Worm (Caenorhabditis elegans) whole organism, young adult: ENCODE data around the gene C34D4.10.

Experiments
- B0035.1 ChIP-seq: sonication (generic microtip); optimal IDR thresholded peaks from 2 replicates; lab custom pipeline; 2016; ENCODE audit warnings: missing genetic modification characterization, mild to moderate bottlenecking, missing compliant biosample characterization, missing genotype, missing genetic modification reagents
- B0336.3 ChIP-seq: fragments of 200-800 bp; sonication (Bioruptor generic); IDR thresholded peaks from 2 replicates; pipeline ENCODE4 v1.3.6; 2022; ENCODE audit warnings: missing genetic modification characterization, missing compliant biosample characterization
- F33H1.4 ChIP-seq: fragments of 200-800 bp; sonication (Bioruptor generic); IDR thresholded peaks from 2 replicates; pipeline ENCODE4 v1.3.6; 2022; ENCODE audit warnings: missing genetic modification reagents, missing genetic modification characterization, missing compliant biosample characterization
- F52B5.7 ChIP-seq: sonication (generic microtip); optimal IDR thresholded peaks from 2 replicates; lab custom pipeline; 2016; ENCODE audit warnings: mild to moderate bottlenecking, missing genetic modification characterization, missing compliant biosample characterization
- F57A8.1 ChIP-seq: fragments of 200-800 bp; sonication (Bioruptor generic); optimal IDR thresholded peaks from 2 replicates; lab custom pipeline; 2018; ENCODE audit warnings: mild to moderate bottlenecking, missing genetic modification characterization, moderate library complexity, missing compliant biosample characterization
- K11D2.4 ChIP-seq: fragments of 200-800 bp; sonication (Bioruptor generic); IDR thresholded peaks from 2 replicates; pipeline ENCODE4 v1.3.6; 2022; ENCODE audit warnings: missing genetic modification reagents, missing genetic modification characterization, missing compliant biosample characterization
- Y53F4B.3 ChIP-seq: fragments of 200-800 bp; sonication (Bioruptor generic); IDR thresholded peaks from 2 replicates; pipeline ENCODE4 v1.3.6; 2022; ENCODE audit warnings: missing genetic modification reagents, missing genetic modification characterization, missing compliant biosample characterization
- Y53G8AR.9 ChIP-seq: fragments of 200-800 bp; sonication (Bioruptor generic); conservative IDR thresholded peaks from 2 replicates; pipeline ENCODE4 v1.3.6; 2022; ENCODE audit warnings: missing genetic modification reagents, missing genetic modification characterization, missing compliant biosample characterization
- Y95B8A.8 ChIP-seq: fragments of 200-800 bp; sonication (Bioruptor generic); IDR thresholded peaks from 2 replicates; pipeline ENCODE4 v1.3.6; 2022; ENCODE audit warnings: missing genetic modification reagents, missing genetic modification characterization, missing compliant biosample characterization
- ZK185.1 ChIP-seq: sonication (generic microtip); optimal IDR thresholded peaks from 2 replicates; lab custom pipeline; 2016; ENCODE audit warnings: mild to moderate bottlenecking, missing genetic modification characterization, missing compliant biosample characterization; ENCODE audit not compliant: poor library complexity, severe bottlenecking
- aptf-2 ChIP-seq: fragments of 200-800 bp; sonication (Bioruptor generic); conservative IDR thresholded peaks from 2 replicates; pipeline ENCODE4 v1.3.6; 2022; ENCODE audit warnings: missing genetic modification reagents, missing genetic modification characterization, missing compliant biosample characterization
- aptf-3 ChIP-seq: fragments of 200-800 bp; sonication (Bioruptor generic); IDR thresholded peaks from 2 replicates; pipeline ENCODE4 v1.3.6; 2022; ENCODE audit warnings: missing genetic modification characterization, missing compliant biosample characterization
- attf-3 ChIP-seq: fragments of 200-800 bp; sonication (Bioruptor generic); conservative IDR thresholded peaks from 2 replicates; pipeline ENCODE4 v1.3.6; 2022; ENCODE audit warnings: missing genetic modification reagents, missing genetic modification characterization, missing compliant biosample characterization
- attf-6 ChIP-seq: fragments of 200-800 bp; sonication (Bioruptor generic); IDR thresholded peaks from 2 replicates; pipeline ENCODE4 v1.3.6; 2022; ENCODE audit warnings: missing genetic modification reagents, missing genetic modification characterization, missing compliant biosample characterization
- bed-1 ChIP-seq: fragments of 200-800 bp; sonication (Bioruptor generic); IDR thresholded peaks from 2 replicates; pipeline ENCODE4 v1.3.6; 2022; ENCODE audit warnings: missing genetic modification reagents, missing genetic modification characterization, missing compliant biosample characterization
- cebp-1 ChIP-seq, 2 experiments: fragments of 200-800 bp in 1 of 2; sonication (Bioruptor generic) in 1 of 2; sonication (generic microtip) in 1 of 2; IDR thresholded peaks in 1 of 2; optimal IDR thresholded peaks in 1 of 2; 2 replicates each; pipeline versions ENCODE4 v1.3.6 to Lab custom; 2017 to 2022; ENCODE audit warnings: missing compliant biosample characterization in 2 of 2, missing genetic modification characterization in 2 of 2, mild to moderate bottlenecking in 1 of 2, missing genetic modification reagents in 1 of 2, moderate library complexity in 1 of 2
- cebp-2 ChIP-seq: fragments of 200-800 bp; sonication (Bioruptor generic); IDR thresholded peaks from 2 replicates; pipeline ENCODE4 v1.3.6; 2022; ENCODE audit warnings: missing genetic modification characterization, missing compliant biosample characterization
- ceh-58 ChIP-seq: fragments of 200-800 bp; sonication (Bioruptor generic); IDR thresholded peaks from 2 replicates; pipeline ENCODE4 v1.3.6; 2022; ENCODE audit warnings: missing genetic modification characterization, missing compliant biosample characterization
- die-1 ChIP-seq: sonication (generic microtip); optimal IDR thresholded peaks from 2 replicates; lab custom pipeline; 2016; ENCODE audit warnings: missing genotype, mild to moderate bottlenecking, missing genetic modification characterization, missing compliant biosample characterization
- dox-1 ChIP-seq: fragments of 200-800 bp; sonication (Bioruptor generic); IDR thresholded peaks from 2 replicates; pipeline ENCODE4 v1.3.6; 2022; ENCODE audit warnings: missing genetic modification reagents, missing genetic modification characterization, missing compliant biosample characterization
- dpl-1 ChIP-seq: fragments of 150-350 bp; optimal IDR thresholded peaks from 2 replicates; lab custom pipeline; 2014; ENCODE audit warnings: missing biosample characterization, missing genetic modification reagents, missing genetic modification characterization
- efl-1 ChIP-seq: fragments of 150-350 bp; optimal IDR thresholded peaks from 2 replicates; lab custom pipeline; 2014; ENCODE audit warnings: missing biosample characterization, missing genetic modification reagents, missing genetic modification characterization
- egrh-3 ChIP-seq: fragments of 200-800 bp; sonication (Bioruptor generic); IDR thresholded peaks from 2 replicates; pipeline ENCODE4 v1.3.6; 2022; ENCODE audit warnings: missing genetic modification reagents, missing genetic modification characterization, missing compliant biosample characterization
- him-1 ChIP-seq: sonication (generic microtip); optimal IDR thresholded peaks from 2 replicates; lab custom pipeline; 2016; ENCODE audit warnings: missing genotype, missing genetic modification reagents, missing genetic modification characterization, missing compliant biosample characterization
- hlh-26 ChIP-seq: fragments of 200-800 bp; sonication (Bioruptor generic); conservative IDR thresholded peaks from 2 replicates; pipeline ENCODE4 v1.3.6; 2022; ENCODE audit warnings: missing genetic modification reagents, missing genetic modification characterization, missing compliant biosample characterization
- hmg-1.2 ChIP-seq: fragments of 200-800 bp; sonication (Bioruptor generic); IDR thresholded peaks from 2 replicates; pipeline ENCODE4 v1.3.6; 2022; ENCODE audit warnings: missing genetic modification reagents, missing genetic modification characterization, missing compliant biosample characterization
- let-607 ChIP-seq, 2 experiments: fragments of 200-800 bp in 1 of 2; sonication (Bioruptor generic) in 1 of 2; sonication (generic microtip) in 1 of 2; optimal IDR thresholded peaks; 2 replicates each; lab custom pipeline; 2016 to 2018; ENCODE audit warnings: mild to moderate bottlenecking in 2 of 2, missing compliant biosample characterization in 2 of 2, missing genetic modification characterization in 2 of 2, moderate library complexity in 2 of 2, missing genotype in 1 of 2
- lin-35 ChIP-seq, 3 experiments: fragments of 150-350 bp in 2 of 3; sonication (generic microtip) in 1 of 3; optimal IDR thresholded peaks; 2 replicates each; lab custom pipeline; 2014 to 2018; ENCODE audit warnings: missing biosample characterization in 3 of 3, missing genetic modification characterization in 3 of 3, missing genetic modification reagents in 3 of 3
- lin-40 ChIP-seq: sonication (generic microtip); optimal IDR thresholded peaks from 2 replicates; lab custom pipeline; 2016; ENCODE audit warnings: missing genetic modification characterization, mild to moderate bottlenecking, missing compliant biosample characterization, missing genotype, missing genetic modification reagents
- lin-54 ChIP-seq: fragments of 200-800 bp; sonication (Bioruptor generic); optimal IDR thresholded peaks from 2 replicates; lab custom pipeline; 2018; ENCODE audit warnings: mild to moderate bottlenecking, missing genetic modification characterization, missing compliant biosample characterization
- lsl-1 ChIP-seq: fragments of 200-800 bp; sonication (Bioruptor generic); optimal IDR thresholded peaks from 2 replicates; lab custom pipeline; 2018; ENCODE audit warnings: mild to moderate bottlenecking, missing genetic modification characterization, moderate library complexity, missing compliant biosample characterization
- madf-3 ChIP-seq: fragments of 200-800 bp; sonication (Bioruptor generic); IDR thresholded peaks from 2 replicates; pipeline ENCODE4 v1.3.6; 2022; ENCODE audit warnings: missing genetic modification reagents, missing genetic modification characterization, missing compliant biosample characterization
- mes-4 ChIP-seq: sonication (generic microtip); optimal IDR thresholded peaks from 2 replicates; lab custom pipeline; 2016; ENCODE audit warnings: missing genotype, missing genetic modification characterization, missing compliant biosample characterization
- nfyb-1 ChIP-seq: fragments of 200-800 bp; sonication (Bioruptor generic); IDR thresholded peaks from 2 replicates; pipeline ENCODE4 v1.3.6; 2022; ENCODE audit warnings: missing genetic modification reagents, missing genetic modification characterization, missing compliant biosample characterization
- nhr-80 ChIP-seq: sonication (generic microtip); optimal IDR thresholded peaks from 2 replicates; lab custom pipeline; 2016; ENCODE audit warnings: missing genetic modification characterization, missing compliant biosample characterization
- pha-4 ChIP-seq: fragments of 150-350 bp; sonication (generic microtip); optimal IDR thresholded peaks from 2 replicates; lab custom pipeline; 2014; ENCODE audit warnings: missing biosample characterization, missing genetic modification reagents, missing genetic modification characterization
- rcor-1 ChIP-seq: fragments of 200-800 bp; sonication (Bioruptor generic); IDR thresholded peaks from 2 replicates; pipeline ENCODE4 v1.3.6; 2022; ENCODE audit warnings: missing genetic modification reagents, missing genetic modification characterization, missing compliant biosample characterization
- rpc-1 ChIP-seq, 2 experiments: fragments of 150-350 bp in 1 of 2; sonication (generic microtip) in 1 of 2; optimal IDR thresholded peaks; 2 replicates each; lab custom pipeline; 2014 to 2018; ENCODE audit warnings: missing biosample characterization in 1 of 2, missing genetic modification characterization in 1 of 2, missing genetic modification reagents in 1 of 2, missing genotype in 1 of 2
- snpc-1.1 ChIP-seq: sonication (generic microtip); optimal IDR thresholded peaks from 2 replicates; lab custom pipeline; 2017; ENCODE audit warnings: missing genetic modification characterization, mild to moderate bottlenecking, missing compliant biosample characterization, antibody characterized with exemption, moderate library complexity, missing genotype, missing genetic modification reagents; ENCODE audit not compliant: insufficient read depth
- snpc-3.4 ChIP-seq: sonication (generic microtip); optimal IDR thresholded peaks from 2 replicates; lab custom pipeline; 2017; ENCODE audit warnings: missing genetic modification characterization, mild to moderate bottlenecking, missing compliant biosample characterization, antibody characterized with exemption, moderate library complexity, missing genotype, missing genetic modification reagents
- snpc-4 ChIP-seq, 5 experiments: fragments of 150-350 bp in 1 of 5; sonication (generic microtip) in 4 of 5; optimal IDR thresholded peaks; 2 replicates each; lab custom pipeline; 2014 to 2018; ENCODE audit warnings: missing genetic modification characterization in 5 of 5, missing biosample characterization in 3 of 5, antibody characterized with exemption in 2 of 5, mild to moderate bottlenecking in 2 of 5, missing compliant biosample characterization in 2 of 5, missing genotype in 2 of 5, moderate library complexity in 2 of 5, missing genetic modification reagents in 1 of 5
- sptf-2 ChIP-seq: fragments of 200-800 bp; sonication (Bioruptor generic); optimal IDR thresholded peaks from 2 replicates; lab custom pipeline; 2018; ENCODE audit warnings: mild to moderate bottlenecking, missing genetic modification characterization, missing compliant biosample characterization
- tbp1 ChIP-seq: fragments of 200-800 bp; sonication (Bioruptor generic); optimal IDR thresholded peaks from 2 replicates; lab custom pipeline; 2018; ENCODE audit warnings: mild to moderate bottlenecking, missing genetic modification characterization, missing compliant biosample characterization
- ztf-18 ChIP-seq: sonication (generic microtip); optimal IDR thresholded peaks from 2 replicates; lab custom pipeline; 2016; ENCODE audit warnings: missing genotype, mild to moderate bottlenecking, missing genetic modification characterization, missing compliant biosample characterization

C34D4.10 gene

DNA sequence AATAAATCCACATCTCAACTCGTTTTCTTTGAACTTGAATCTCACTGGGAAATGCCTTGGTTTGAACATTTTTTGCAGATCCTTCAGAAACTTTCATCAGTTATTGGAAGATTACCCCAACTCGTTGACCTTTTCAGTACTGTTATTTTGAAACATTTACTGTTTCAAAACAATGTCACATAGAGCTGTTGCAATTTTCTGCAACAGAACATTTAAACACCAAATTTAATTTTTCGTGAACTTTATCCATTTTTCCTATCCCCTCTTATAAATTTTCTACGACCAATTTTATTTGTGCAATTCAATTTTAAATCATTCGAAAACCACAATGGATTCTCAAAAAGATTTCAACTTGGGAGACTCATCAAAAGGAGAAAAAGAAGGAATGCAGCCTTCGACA, 13.3 kb downstream of the C34D4.10 start, which contains the start of gene ZC477.2:
TSS of gene ZC477.2 (plus strand) at position 301 of the 400 bp plus-strand sequence.
- TF ChIP-seq him-1 (tag; lab: Kevin White, UChicago) (no peak), B0035.1 (tag; lab: Kevin White, UChicago) (no peak), rpc-1 (optimal IDR thresholded peaks at IDR 0.05; lab: Kevin White, UChicago) (no peak), rpc-1 (tag; optimal IDR thresholded peaks at IDR 0.05; lab: Kevin White, UChicago) (no peak), Y53F4B.3 (no peak)
- TF ChIP-seq, all 124 proteins: peak for 0

DNA sequence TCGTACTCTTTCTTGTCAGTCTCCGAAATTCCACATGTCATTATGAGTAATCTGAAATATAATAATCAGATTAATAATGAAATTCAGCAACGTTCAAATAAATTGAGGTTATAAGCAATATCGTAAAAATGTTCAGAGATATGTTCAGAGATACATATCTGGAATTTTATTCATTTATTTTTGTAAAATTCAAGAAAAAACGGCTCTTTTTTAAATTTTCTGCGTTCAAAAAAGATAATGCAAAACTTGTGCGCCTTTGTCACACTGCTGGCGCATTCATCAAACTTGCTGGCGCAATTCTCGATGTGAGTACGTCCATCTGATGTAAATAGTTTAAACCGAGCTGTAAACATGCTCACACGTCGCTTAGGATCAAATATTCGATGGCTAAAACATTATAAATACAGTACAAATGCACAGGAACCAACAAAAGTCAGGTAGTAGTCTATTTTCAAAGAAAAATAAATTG, 18.0 kb downstream of the C34D4.10 start, which contains the start of the genes rde-8 and ZC477.3:
TSS of gene rde-8 (minus strand) at position 51 of the 469 bp plus-strand sequence.
TSS of gene ZC477.3 (plus strand) at position 282 of the 469 bp plus-strand sequence.
- TF ChIP-seq mes-4, result no peak
- peak; percentile 65 for TF ChIP-seq F33H1.4 (GFP tag; lab: Robert Waterston, UW)
- peak; percentile 17 for TF ChIP-seq nhr-80
- TF ChIP-seq Y95B8A.8, result no peak
- TF ChIP-seq efl-1 (GFP tag; lab: Kevin White, UChicago), result peak; percentile 12
- TF ChIP-seq lin-35 (GFP tag; optimal IDR thresholded peaks at IDR 0.05; lab: Kevin White, UChicago), result peak in 1 of 3 experiments; percentile 77
- peak; percentile 27; the same call in 1 of the 2 replicates for TF ChIP-seq K11D2.4 (GFP tag; lab: Robert Waterston, UW)
- peak; percentile 26 for TF ChIP-seq tbp1 (GFP tag; lab: Kevin White, UChicago)
- no peak for TF ChIP-seq F57A8.1
- TF ChIP-seq snpc-3.4 (tag; lab: Kevin White, UChicago), result peak; percentile 48
- TF ChIP-seq lsl-1 (GFP tag; lab: Kevin White, UChicago), result peak; percentile 39
- no peak for TF ChIP-seq cebp-1 (GFP tag; IDR thresholded peaks at IDR 0.05; lab: Robert Waterston, UW)
- no peak for TF ChIP-seq cebp-1 (tag; optimal IDR thresholded peaks at IDR 0.05; lab: Kevin White, UChicago)
- TF ChIP-seq aptf-2 (GFP tag; lab: Robert Waterston, UW), result no peak
- TF ChIP-seq snpc-4 (GFP tag; optimal IDR thresholded peaks at IDR 0.05; lab: Kevin White, UChicago), result no peak
- TF ChIP-seq snpc-4 (tag; optimal IDR thresholded peaks at IDR 0.05; lab: Kevin White, UChicago), result peak in 3 of 4 experiments; percentile 31 to 79 (median 70)
- TF ChIP-seq F52B5.7 (tag; lab: Kevin White, UChicago), result no peak
- 0 out of 2 replicates have a peak, but pooled peaks have one; percentile 29 for TF ChIP-seq nfyb-1 (GFP tag; lab: Robert Waterston, UW)
- 0 out of 2 replicates have a peak, but pooled peaks have one; percentile 30 for TF ChIP-seq Y53G8AR.9 (GFP tag; lab: Robert Waterston, UW)
- TF ChIP-seq ZK185.1, result peak; percentile 31
- TF ChIP-seq B0336.3 (GFP tag; lab: Robert Waterston, UW), result peak; percentile 54; the same call in 1 of the 2 replicates
- TF ChIP-seq lin-40 (tag; lab: Kevin White, UChicago), result peak; percentile 76
- TF ChIP-seq ceh-58 (GFP tag; lab: Robert Waterston, UW), result no peak
- TF ChIP-seq sptf-2, result no peak
- TF ChIP-seq aptf-3 (GFP tag; lab: Robert Waterston, UW), result no peak
- peak; percentile 60; the same call in 1 of the 2 replicates for TF ChIP-seq attf-3 (GFP tag; lab: Robert Waterston, UW)
- peak; percentile 10 for TF ChIP-seq snpc-1.1 (tag; lab: Kevin White, UChicago)
- TF ChIP-seq die-1 (tag; lab: Kevin White, UChicago), result no peak
- 0 out of 2 replicates have a peak, but pooled peaks have one; percentile 1 for TF ChIP-seq madf-3
- TF ChIP-seq rcor-1 (GFP tag; lab: Robert Waterston, UW), result peak; percentile 30; the same call in 1 of the 2 replicates
- peak; percentile 74 for TF ChIP-seq lin-54
- TF ChIP-seq bed-1 (GFP tag; lab: Robert Waterston, UW), result no peak
- TF ChIP-seq hlh-26 (GFP tag; lab: Robert Waterston, UW), result no peak
- TF ChIP-seq egrh-3 (GFP tag; lab: Robert Waterston, UW), result no peak
- peak; percentile 95 for TF ChIP-seq ztf-18 (tag; lab: Kevin White, UChicago)
- no peak for TF ChIP-seq cebp-2
- TF ChIP-seq dox-1 (GFP tag; lab: Robert Waterston, UW), result no peak
- peak; percentile 36 for TF ChIP-seq dpl-1 (GFP tag; lab: Kevin White, UChicago)
- TF ChIP-seq attf-6 (GFP tag; lab: Robert Waterston, UW), result no peak
- TF ChIP-seq hmg-1.2 (GFP tag; lab: Robert Waterston, UW), result peak; percentile 36; the same call in 1 of the 2 replicates
- no peak for TF ChIP-seq pha-4
- TF ChIP-seq let-607 (tag; optimal IDR thresholded peaks at IDR 0.05; lab: Kevin White, UChicago), result no peak
